Worm (Caenorhabditis elegans) whole organism, mixed stage, embryonic: ENCODE data around the gene D1054.1.

Experiments
- bed-3 ChIP-seq: fragments of 200-800 bp; sonication (Bioruptor generic); optimal IDR thresholded peaks from 3 replicates; lab custom pipeline; 2018; ENCODE audit warnings: mild to moderate bottlenecking, missing genetic modification characterization, moderate library complexity, missing compliant biosample characterization
- blmp-1 ChIP-seq: fragments of 150-350 bp; optimal IDR thresholded peaks from 2 replicates; lab custom pipeline; 2014; ENCODE audit warnings: missing biosample characterization, missing genetic modification characterization
- ceh-83 ChIP-seq: fragments of 200-800 bp; sonication (Bioruptor generic); optimal IDR thresholded peaks from 2 replicates; lab custom pipeline; 2018; ENCODE audit warnings: mild to moderate bottlenecking, missing genetic modification characterization, missing compliant biosample characterization
- lin-13 ChIP-seq: fragments of 150-350 bp; optimal IDR thresholded peaks from 2 replicates; lab custom pipeline; 2014; ENCODE audit warnings: missing biosample characterization, missing genetic modification characterization
- mab-5 ChIP-seq: fragments of 150-350 bp; optimal IDR thresholded peaks from 2 replicates; lab custom pipeline; 2014; ENCODE audit warnings: missing biosample characterization, missing genetic modification characterization
- nhr-12 ChIP-seq: fragments of 150-350 bp; optimal IDR thresholded peaks from 2 replicates; lab custom pipeline; 2014; ENCODE audit warnings: missing biosample characterization, missing genetic modification characterization
- unc-39 ChIP-seq: fragments of 150-350 bp; optimal IDR thresholded peaks from 2 replicates; lab custom pipeline; 2014; ENCODE audit warnings: missing biosample characterization, missing genetic modification characterization
- ztf-11 ChIP-seq: fragments of 150-350 bp; optimal IDR thresholded peaks from 2 replicates; lab custom pipeline; 2014; ENCODE audit warnings: missing biosample characterization, missing genetic modification characterization

ce11 chrV:10762695-10763094 is 7.3 kb downstream of the D1054.1 start, which contains the start of gene sre-6:
- TF ChIP-seq ztf-11 (tag; lab: Kevin White, UChicago) (no peak), unc-39 (tag; lab: Kevin White, UChicago) (no peak), bed-3 (GFP tag; lab: Kevin White, UChicago) (no peak), nhr-12 (tag; lab: Kevin White, UChicago) (no peak), blmp-1 (tag; lab: Kevin White, UChicago) (no peak), mab-5 (tag; lab: Kevin White, UChicago) (no peak), lin-13 (tag; lab: Kevin White, UChicago) (no peak), ceh-83 (GFP tag; lab: Kevin White, UChicago) (no peak)
